Worm (Caenorhabditis elegans) whole organism, late embryonic: Measurements from ENCODE around the gene F38A1.11.

Experiments used
- C08G9.2 ChIP-seq: sonication (generic microtip); optimal IDR thresholded peaks from 2 replicates; lab custom pipeline; 2016; ENCODE audit warnings: mild to moderate bottlenecking, missing genetic modification characterization, moderate library complexity, missing compliant biosample characterization
- C38D4.7 ChIP-seq: fragments of 200-800 bp; sonication (Bioruptor generic); optimal IDR thresholded peaks from 2 replicates; lab custom pipeline; 2018; ENCODE audit warnings: mild to moderate bottlenecking, missing genetic modification characterization, moderate library complexity, missing compliant biosample characterization
- F13H6.1 ChIP-seq: sonication (generic microtip); optimal IDR thresholded peaks from 2 replicates; lab custom pipeline; 2016; ENCODE audit warnings: missing genetic modification characterization, missing compliant biosample characterization
- ama-1 ChIP-seq: fragments of 150-350 bp; optimal IDR thresholded peaks from 2 replicates; lab custom pipeline; 2014
- ceh-14 ChIP-seq: sonication (generic microtip); optimal IDR thresholded peaks from 2 replicates; lab custom pipeline; 2016; ENCODE audit warnings: missing genotype, missing genetic modification characterization, missing compliant biosample characterization
- ceh-19 ChIP-seq: fragments of 200-800 bp; sonication (Bioruptor generic); optimal IDR thresholded peaks from 2 replicates; lab custom pipeline; 2018; ENCODE audit warnings: mild to moderate bottlenecking, missing genetic modification characterization, missing compliant biosample characterization
- ceh-2 ChIP-seq: sonication (generic microtip); optimal IDR thresholded peaks from 2 replicates; lab custom pipeline; 2016; ENCODE audit warnings: missing genotype, missing genetic modification characterization, missing compliant biosample characterization
- ceh-24 ChIP-seq: sonication (generic microtip); optimal IDR thresholded peaks from 2 replicates; lab custom pipeline; 2016; ENCODE audit warnings: mild to moderate bottlenecking, missing genetic modification characterization, missing compliant biosample characterization
- ceh-30 ChIP-seq: fragments of 150-350 bp; optimal IDR thresholded peaks from 2 replicates; lab custom pipeline; 2014; ENCODE audit warnings: missing biosample characterization, missing genetic modification characterization
- ceh-31 ChIP-seq: sonication (generic microtip); optimal IDR thresholded peaks from 2 replicates; lab custom pipeline; 2016; ENCODE audit warnings: missing genetic modification characterization, missing compliant biosample characterization
- ceh-45 ChIP-seq: fragments of 200-800 bp; sonication (Bioruptor generic); IDR thresholded peaks from 2 replicates; pipeline ENCODE4 v1.3.6; 2022; ENCODE audit warnings: missing genetic modification reagents, missing genetic modification characterization, missing compliant biosample characterization
- ceh-48 ChIP-seq: sonication (generic microtip); optimal IDR thresholded peaks from 2 replicates; lab custom pipeline; 2016; ENCODE audit warnings: missing genetic modification characterization, inconsistent platforms, missing compliant biosample characterization
- ceh-6 ChIP-seq: fragments of 200-800 bp; sonication (Bioruptor generic); optimal IDR thresholded peaks from 2 replicates; lab custom pipeline; 2018; ENCODE audit warnings: mild to moderate bottlenecking, missing genetic modification characterization, missing compliant biosample characterization
- che-1 ChIP-seq: sonication (generic microtip); optimal IDR thresholded peaks from 2 replicates; lab custom pipeline; 2016; ENCODE audit warnings: mild to moderate bottlenecking, missing genetic modification characterization, missing compliant biosample characterization
- dmd-4 ChIP-seq: sonication (generic microtip); optimal IDR thresholded peaks from 2 replicates; lab custom pipeline; 2016; ENCODE audit warnings: borderline replicate concordance, missing genetic modification characterization, missing compliant biosample characterization
- elt-4 ChIP-seq: sonication (generic microtip); optimal IDR thresholded peaks from 2 replicates; lab custom pipeline; 2016; ENCODE audit warnings: missing genetic modification characterization, missing compliant biosample characterization
- fax-1 ChIP-seq: sonication (generic microtip); optimal IDR thresholded peaks from 2 replicates; lab custom pipeline; 2016; ENCODE audit warnings: missing genotype, missing genetic modification characterization, missing compliant biosample characterization
- hlh-13 ChIP-seq: fragments of 200-800 bp; sonication (Bioruptor generic); optimal IDR thresholded peaks from 2 replicates; lab custom pipeline; 2018; ENCODE audit warnings: mild to moderate bottlenecking, missing genetic modification characterization, missing compliant biosample characterization
- hlh-30 ChIP-seq: sonication (generic microtip); optimal IDR thresholded peaks from 2 replicates; lab custom pipeline; 2017; ENCODE audit warnings: antibody characterized with exemption, missing genetic modification characterization, missing compliant biosample characterization; ENCODE audit not compliant: insufficient read depth
- hlh-6 ChIP-seq: sonication (generic microtip); optimal IDR thresholded peaks from 2 replicates; lab custom pipeline; 2016; ENCODE audit warnings: missing genotype, missing genetic modification characterization, missing compliant biosample characterization
- lim-6 ChIP-seq: sonication (generic microtip); optimal IDR thresholded peaks from 2 replicates; lab custom pipeline; 2016; ENCODE audit warnings: missing genetic modification characterization, missing compliant biosample characterization
- madf-2 ChIP-seq: sonication (generic microtip); optimal IDR thresholded peaks from 2 replicates; lab custom pipeline; 2017; ENCODE audit warnings: missing genetic modification characterization, missing compliant biosample characterization
- nhr-11 ChIP-seq: fragments of 150-350 bp; optimal IDR thresholded peaks from 2 replicates; lab custom pipeline; 2014; ENCODE audit warnings: missing biosample characterization, missing genetic modification characterization
- npax-4 ChIP-seq: sonication (generic microtip); optimal IDR thresholded peaks from 2 replicates; lab custom pipeline; 2016; ENCODE audit warnings: missing genetic modification characterization, missing compliant biosample characterization
- odd-2 ChIP-seq: sonication (generic microtip); optimal IDR thresholded peaks from 2 replicates; lab custom pipeline; 2017; ENCODE audit warnings: antibody characterized with exemption, mild to moderate bottlenecking, missing genetic modification characterization, missing compliant biosample characterization
- pha-2 ChIP-seq: sonication (generic microtip); optimal IDR thresholded peaks from 2 replicates; lab custom pipeline; 2017; ENCODE audit warnings: mild to moderate bottlenecking, missing genetic modification characterization, missing compliant biosample characterization
- pqm-1 ChIP-seq: sonication (generic microtip); optimal IDR thresholded peaks from 2 replicates; lab custom pipeline; 2016; ENCODE audit warnings: missing genetic modification characterization, missing compliant biosample characterization
- ref-2 ChIP-seq: sonication (generic microtip); optimal IDR thresholded peaks from 2 replicates; lab custom pipeline; 2016; ENCODE audit warnings: missing genetic modification characterization, missing compliant biosample characterization
- sdc-2 ChIP-seq: sonication (generic microtip); optimal IDR thresholded peaks from 2 replicates; lab custom pipeline; 2016; ENCODE audit warnings: missing genotype, missing genetic modification characterization, missing compliant biosample characterization
- sox-4 ChIP-seq: sonication (generic microtip); optimal IDR thresholded peaks from 2 replicates; lab custom pipeline; 2017; ENCODE audit warnings: mild to moderate bottlenecking, missing genetic modification characterization, inconsistent platforms, missing compliant biosample characterization
- ttx-3 ChIP-seq: sonication (generic microtip); optimal IDR thresholded peaks from 2 replicates; lab custom pipeline; 2016; ENCODE audit warnings: missing genetic modification reagents, missing genetic modification characterization, missing compliant biosample characterization
- unc-55 ChIP-seq: sonication (generic microtip); optimal IDR thresholded peaks from 2 replicates; lab custom pipeline; 2017; ENCODE audit warnings: missing biosample characterization, missing genetic modification reagents, missing genetic modification characterization
- unc-86 ChIP-seq: sonication (generic microtip); optimal IDR thresholded peaks from 2 replicates; lab custom pipeline; 2016; ENCODE audit warnings: missing genetic modification characterization, missing compliant biosample characterization
- zip-5 ChIP-seq: sonication (generic microtip); optimal IDR thresholded peaks from 2 replicates; lab custom pipeline; 2016; ENCODE audit warnings: missing genetic modification characterization, missing compliant biosample characterization
- ztf-16 ChIP-seq: sonication (generic microtip); optimal IDR thresholded peaks from 2 replicates; lab custom pipeline; 2017; ENCODE audit warnings: missing genetic modification characterization, missing compliant biosample characterization

The F38A1.11 gene

ce11 chrIV:1231589-1231988, 15.6 kb upstream of the F38A1.11 start, which contains the start of gene W09G12.6:
W09G12.6 (plus strand) TSS chrIV:1231889.
- no peak for TF ChIP-seq unc-55 (GFP tag; lab: Kevin White, UChicago)
- TF ChIP-seq ceh-19 (GFP tag; lab: Kevin White, UChicago) = no peak
- TF ChIP-seq lim-6 (tag; lab: Kevin White, UChicago) = no peak
- TF ChIP-seq dmd-4 (tag; lab: Kevin White, UChicago) = no peak
- no peak for TF ChIP-seq nhr-11 (tag; lab: Kevin White, UChicago)
- no peak for TF ChIP-seq che-1
- TF ChIP-seq npax-4 (tag; lab: Kevin White, UChicago) = no peak
- no peak for TF ChIP-seq hlh-13
- no peak for TF ChIP-seq C38D4.7 (GFP tag; lab: Kevin White, UChicago)
- TF ChIP-seq zip-5 (tag; lab: Kevin White, UChicago) = no peak
- TF ChIP-seq ceh-45 (GFP tag; lab: Robert Waterston, UW) = no peak
- TF ChIP-seq ceh-14 (tag; lab: Kevin White, UChicago) = no peak

- TF ChIP-seq sdc-2 (tag; lab: Kevin White, UChicago) = no peak
- TF ChIP-seq ceh-30 (tag; lab: Kevin White, UChicago) = no peak
- TF ChIP-seq pqm-1 (tag; lab: Kevin White, UChicago) = no peak
- no peak for TF ChIP-seq sox-4
- no peak for TF ChIP-seq hlh-30
- TF ChIP-seq ztf-16 (tag; lab: Kevin White, UChicago) = no peak
- TF ChIP-seq ama-1 (lab: Kevin White, UChicago) = no peak
- TF ChIP-seq ceh-48 = no peak
- TF ChIP-seq odd-2 (tag; lab: Kevin White, UChicago) = no peak
- no peak for TF ChIP-seq ref-2
- TF ChIP-seq elt-4 (tag; lab: Kevin White, UChicago) = no peak
- TF ChIP-seq C38D4.7 (GFP tag; lab: Kevin White, UChicago) = no peak
- no peak for TF ChIP-seq hlh-6 (tag; lab: Kevin White, UChicago)
Observed at ce11 chrIV:1232419-1233145, 14.6 kb upstream of the F38A1.11 start.

- TF ChIP-seq npax-4 (tag; lab: Kevin White, UChicago) = no peak
- no peak for TF ChIP-seq pha-2 (tag; lab: Kevin White, UChicago)
- no peak for TF ChIP-seq ceh-14 (tag; lab: Kevin White, UChicago)
- no peak for TF ChIP-seq C08G9.2 (tag; lab: Kevin White, UChicago)
- no peak for TF ChIP-seq ceh-31
- no peak for TF ChIP-seq sox-4
- no peak for TF ChIP-seq ttx-3
- TF ChIP-seq ceh-6 (GFP tag; lab: Kevin White, UChicago) = no peak
- no peak for TF ChIP-seq zip-5 (tag; lab: Kevin White, UChicago)
- TF ChIP-seq ceh-24 (tag; lab: Kevin White, UChicago) = no peak
- TF ChIP-seq ceh-19 (GFP tag; lab: Kevin White, UChicago) = no peak
- no peak for TF ChIP-seq F13H6.1
- TF ChIP-seq madf-2 (tag; lab: Kevin White, UChicago) = no peak
- TF ChIP-seq ref-2 = no peak
- TF ChIP-seq ztf-16 (tag; lab: Kevin White, UChicago) = no peak
- TF ChIP-seq fax-1 (tag; lab: Kevin White, UChicago) = no peak
- TF ChIP-seq unc-86 = no peak
- no peak for TF ChIP-seq pqm-1 (tag; lab: Kevin White, UChicago)
- no peak for TF ChIP-seq ceh-2
- TF ChIP-seq ceh-30 (tag; lab: Kevin White, UChicago) = no peak
- TF ChIP-seq, all 69 proteins: peak for 0
Observed at ce11 chrIV:1234780-1235179, 12.4 kb upstream of the F38A1.11 start.

ce11 chrIV:1235785-1236184, 11.4 kb upstream of the F38A1.11 start:
- TF ChIP-seq ceh-2 = no peak
- TF ChIP-seq pqm-1 (tag; lab: Kevin White, UChicago) = no peak
- peak; percentile 10 for TF ChIP-seq ceh-48
- TF ChIP-seq ceh-6 (GFP tag; lab: Kevin White, UChicago) = no peak
